Worm (Caenorhabditis elegans) whole organism, L3 larva: ENCODE measurements around the gene tag-250.
"Not testable (repeated sequence)": the region's sequence is repeated elsewhere in the genome, so short reads cannot be mapped to it uniquely, and the experiment has no call there.

Source experiments
- daf-12 ChIP-seq: fragments of 150-350 bp; optimal IDR thresholded peaks from 2 replicates; lab custom pipeline; 2014; ENCODE audit warnings: missing biosample characterization, missing genetic modification reagents, missing genetic modification characterization
- egl-5 ChIP-seq: fragments of 150-350 bp; optimal IDR thresholded peaks from 2 replicates; lab custom pipeline; 2017; ENCODE audit warnings: missing biosample characterization, missing genetic modification reagents, missing genetic modification characterization, inconsistent platforms
- fkh-2 ChIP-seq: fragments of 150-350 bp; optimal IDR thresholded peaks from 2 replicates; lab custom pipeline; 2014; ENCODE audit warnings: missing biosample characterization, missing genetic modification reagents, missing genetic modification characterization
- skn-1 ChIP-seq: fragments of 150-350 bp; optimal IDR thresholded peaks from 2 replicates; lab custom pipeline; 2014; ENCODE audit warnings: missing biosample characterization, missing genetic modification characterization
- snpc-4 ChIP-seq: fragments of 150-350 bp; optimal IDR thresholded peaks from 2 replicates; lab custom pipeline; 2014; ENCODE audit warnings: missing biosample characterization, missing genetic modification characterization

DNA sequence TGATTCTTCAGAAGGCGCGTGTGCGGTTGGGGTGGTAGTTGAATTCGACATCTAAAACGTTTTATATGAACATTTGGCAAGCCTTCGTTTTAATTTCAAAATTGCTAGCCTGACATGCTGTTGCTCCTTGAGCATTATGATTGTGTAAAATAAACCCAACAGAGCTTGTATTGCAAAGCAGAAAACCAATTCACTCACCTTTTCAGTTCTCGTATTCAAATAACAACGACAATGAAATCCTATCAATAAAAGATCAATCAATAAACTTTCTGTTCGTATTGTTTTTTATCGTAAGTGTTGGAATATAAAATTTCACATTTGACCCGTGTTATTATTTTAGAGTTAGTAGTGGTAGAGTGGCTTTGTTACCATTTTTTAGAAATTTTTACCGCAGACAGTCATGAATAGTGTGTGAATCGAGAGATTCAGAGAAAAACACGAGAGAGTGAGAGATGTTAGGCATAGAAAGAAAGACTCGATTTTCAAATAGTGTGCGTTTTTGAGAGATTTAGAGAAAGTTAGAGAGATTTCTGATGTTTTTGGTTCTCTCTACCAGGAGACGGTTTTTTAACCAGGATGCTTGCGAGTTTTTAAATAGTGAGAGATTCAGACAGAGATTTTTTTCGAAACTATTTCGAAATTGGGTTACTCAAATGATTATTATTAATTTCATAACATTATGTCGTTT lies 34.3 kb upstream of the tag-250 start, which contains the start of gene F54H12.10:
- not testable (repeated sequence) for TF ChIP-seq egl-5 (tag; lab: Kevin White, UChicago); fkh-2 (tag; lab: Kevin White, UChicago); snpc-4 (tag; lab: Kevin White, UChicago); skn-1; daf-12 (tag; lab: Kevin White, UChicago)
